Worm (Caenorhabditis elegans) whole organism, L3 larva: ENCODE results near the gene T01B6.1.
A peak's percentile ranks its signal among the peaks of the same experiment; 100 is the strongest.

Experiments used
- R02D3.7 ChIP-seq: fragments of 150-350 bp; optimal IDR thresholded peaks from 2 replicates; lab custom pipeline; 2014; ENCODE audit warnings: missing biosample characterization, missing genetic modification characterization
- ZK546.5 ChIP-seq: sonication (generic microtip); optimal IDR thresholded peaks from 2 replicates; lab custom pipeline; 2017; ENCODE audit warnings: missing biosample characterization, missing genetic modification characterization
- aly-2 ChIP-seq: fragments of 150-350 bp; optimal IDR thresholded peaks from 2 replicates; lab custom pipeline; 2014; ENCODE audit warnings: missing biosample characterization, missing genetic modification characterization
- ama-1 ChIP-seq: fragments of 150-350 bp; optimal IDR thresholded peaks from 2 replicates; lab custom pipeline; 2018
- ceh-16 ChIP-seq: sonication (generic microtip); optimal IDR thresholded peaks from 2 replicates; lab custom pipeline; 2017; ENCODE audit warnings: missing biosample characterization, missing genetic modification characterization
- ceh-28 ChIP-seq: fragments of 150-350 bp; optimal IDR thresholded peaks from 2 replicates; lab custom pipeline; 2014; ENCODE audit warnings: missing biosample characterization, missing genetic modification reagents, missing genetic modification characterization
- daf-12 ChIP-seq: fragments of 150-350 bp; optimal IDR thresholded peaks from 2 replicates; lab custom pipeline; 2014; ENCODE audit warnings: missing biosample characterization, missing genetic modification reagents, missing genetic modification characterization
- egl-27 ChIP-seq: sonication (generic microtip); optimal IDR thresholded peaks from 4 replicates; lab custom pipeline; 2017; ENCODE audit warnings: missing biosample characterization, missing genetic modification reagents, missing genetic modification characterization
- elt-1 ChIP-seq: fragments of 150-350 bp; optimal IDR thresholded peaks from 2 replicates; lab custom pipeline; 2014; ENCODE audit warnings: missing biosample characterization, missing genetic modification characterization
- elt-2 ChIP-seq: sonication (generic microtip); optimal IDR thresholded peaks from 2 replicates; lab custom pipeline; 2016; ENCODE audit warnings: missing genetic modification reagents, mild to moderate bottlenecking, missing genetic modification characterization, missing compliant biosample characterization
- eor-1 ChIP-seq, 2 experiments: fragments of 150-350 bp; optimal IDR thresholded peaks; 2 replicates each; lab custom pipeline; 2014 to 2018; ENCODE audit warnings: missing biosample characterization in 2 of 2, missing genetic modification characterization in 2 of 2
- fkh-2 ChIP-seq: fragments of 150-350 bp; optimal IDR thresholded peaks from 2 replicates; lab custom pipeline; 2014; ENCODE audit warnings: missing biosample characterization, missing genetic modification reagents, missing genetic modification characterization
- fos-1 ChIP-seq: fragments of 150-350 bp; optimal IDR thresholded peaks from 2 replicates; lab custom pipeline; 2014; ENCODE audit warnings: missing biosample characterization, missing genetic modification characterization
- jun-1 ChIP-seq: fragments of 150-350 bp; optimal IDR thresholded peaks from 2 replicates; lab custom pipeline; 2014; ENCODE audit warnings: missing biosample characterization, missing genetic modification reagents, missing genetic modification characterization
- lin-15B ChIP-seq: fragments of 150-350 bp; optimal IDR thresholded peaks from 2 replicates; lab custom pipeline; 2014; ENCODE audit warnings: missing biosample characterization, missing genetic modification characterization
- lin-39 ChIP-seq: fragments of 150-350 bp; optimal IDR thresholded peaks from 2 replicates; lab custom pipeline; 2018; ENCODE audit warnings: missing biosample characterization, missing genetic modification reagents, missing genetic modification characterization
- lsy-12 ChIP-seq: sonication (generic microtip); optimal IDR thresholded peaks from 2 replicates; lab custom pipeline; 2016; ENCODE audit warnings: mild to moderate bottlenecking, missing genetic modification characterization, missing compliant biosample characterization
- mdl-1 ChIP-seq: fragments of 150-350 bp; optimal IDR thresholded peaks from 2 replicates; lab custom pipeline; 2014; ENCODE audit warnings: missing biosample characterization, missing genetic modification characterization
- mml-1 ChIP-seq: fragments of 150-350 bp; sonication (generic microtip); optimal IDR thresholded peaks from 3 replicates; lab custom pipeline; 2014; ENCODE audit warnings: missing biosample characterization, missing genetic modification characterization
- nhr-12 ChIP-seq: fragments of 150-350 bp; optimal IDR thresholded peaks from 2 replicates; lab custom pipeline; 2014; ENCODE audit warnings: missing biosample characterization, missing genetic modification characterization
- nhr-25 ChIP-seq: sonication (generic microtip); optimal IDR thresholded peaks from 2 replicates; lab custom pipeline; 2017; ENCODE audit warnings: missing biosample characterization, missing genetic modification characterization
- nhr-28 ChIP-seq: fragments of 150-350 bp; optimal IDR thresholded peaks from 2 replicates; lab custom pipeline; 2014; ENCODE audit warnings: missing biosample characterization, missing genetic modification characterization
- nhr-43 ChIP-seq: sonication (generic microtip); optimal IDR thresholded peaks from 2 replicates; lab custom pipeline; 2016; ENCODE audit warnings: mild to moderate bottlenecking, missing genetic modification characterization, missing compliant biosample characterization; ENCODE audit not compliant: poor library complexity, severe bottlenecking
- nhr-67 ChIP-seq: fragments of 150-350 bp; optimal IDR thresholded peaks from 2 replicates; lab custom pipeline; 2014; ENCODE audit warnings: missing biosample characterization, missing genetic modification characterization
- nhr-77 ChIP-seq: fragments of 150-350 bp; optimal IDR thresholded peaks from 2 replicates; lab custom pipeline; 2014; ENCODE audit warnings: missing biosample characterization, missing genetic modification characterization
- pha-4 ChIP-seq: fragments of 150-350 bp; optimal IDR thresholded peaks from 2 replicates; lab custom pipeline; 2014; ENCODE audit warnings: missing biosample characterization, missing genetic modification reagents, missing genetic modification characterization
- pqm-1 ChIP-seq: fragments of 150-350 bp; optimal IDR thresholded peaks from 2 replicates; lab custom pipeline; 2017; ENCODE audit warnings: missing biosample characterization, missing genetic modification characterization, inconsistent platforms
- snpc-4 ChIP-seq: fragments of 150-350 bp; optimal IDR thresholded peaks from 2 replicates; lab custom pipeline; 2014; ENCODE audit warnings: missing biosample characterization, missing genetic modification characterization
- tbx-2 ChIP-seq: sonication (generic microtip); optimal IDR thresholded peaks from 2 replicates; lab custom pipeline; 2016; ENCODE audit warnings: mild to moderate bottlenecking, missing genetic modification characterization, missing compliant biosample characterization
- unc-39 ChIP-seq: sonication (generic microtip); optimal IDR thresholded peaks from 4 replicates; lab custom pipeline; 2017; ENCODE audit warnings: missing biosample characterization, missing genetic modification characterization
- unc-62 ChIP-seq: fragments of 150-350 bp; sonication (generic microtip); optimal IDR thresholded peaks from 4 replicates; lab custom pipeline; 2014; ENCODE audit warnings: missing biosample characterization, missing genetic modification reagents, missing genetic modification characterization
- ztf-4 ChIP-seq: fragments of 150-350 bp; optimal IDR thresholded peaks from 2 replicates; lab custom pipeline; 2014; ENCODE audit warnings: missing biosample characterization, missing genetic modification characterization

Gene T01B6.1

DNA sequence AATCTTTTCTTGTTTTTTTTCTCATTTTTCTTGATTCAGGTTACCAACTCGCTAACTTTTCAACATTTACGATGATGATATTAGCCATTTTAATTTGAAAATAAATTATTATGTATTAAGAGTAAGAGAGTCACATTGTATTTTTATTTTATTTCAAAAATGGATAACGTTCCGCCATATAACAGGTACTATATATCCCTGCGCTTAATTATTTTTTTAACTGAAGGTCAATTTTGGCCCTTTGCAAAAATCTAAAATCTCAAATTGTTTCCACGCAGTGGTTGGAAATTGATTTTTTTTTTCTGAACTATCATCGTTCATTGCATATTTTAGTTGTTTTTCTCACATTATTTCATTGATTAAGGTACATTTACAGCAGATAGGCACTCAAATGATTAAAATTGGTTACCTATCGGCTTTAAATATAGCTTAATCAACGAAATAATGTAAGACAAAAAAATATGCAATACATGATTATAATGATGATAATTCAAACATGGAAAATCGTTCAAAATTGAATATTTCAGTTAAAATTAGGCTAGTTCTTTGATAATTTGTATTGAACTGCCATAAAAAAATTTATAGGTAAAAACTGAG is 29.3 kb downstream of the T01B6.1 start (continued):
- TF ChIP-seq nhr-43 (peak; percentile 97), unc-39 (no peak), lin-39 (no peak), nhr-67 (tag; lab: Kevin White, UChicago) (peak; percentile 61), nhr-77 (tag; lab: Kevin White, UChicago) (peak; percentile 94), fkh-2 (tag; lab: Kevin White, UChicago) (no peak), ZK546.5 (tag; lab: Kevin White, UChicago) (peak; percentile 40), jun-1 (peak; percentile 97)
- TF ChIP-seq, all 47 proteins: peak for 35

DNA sequence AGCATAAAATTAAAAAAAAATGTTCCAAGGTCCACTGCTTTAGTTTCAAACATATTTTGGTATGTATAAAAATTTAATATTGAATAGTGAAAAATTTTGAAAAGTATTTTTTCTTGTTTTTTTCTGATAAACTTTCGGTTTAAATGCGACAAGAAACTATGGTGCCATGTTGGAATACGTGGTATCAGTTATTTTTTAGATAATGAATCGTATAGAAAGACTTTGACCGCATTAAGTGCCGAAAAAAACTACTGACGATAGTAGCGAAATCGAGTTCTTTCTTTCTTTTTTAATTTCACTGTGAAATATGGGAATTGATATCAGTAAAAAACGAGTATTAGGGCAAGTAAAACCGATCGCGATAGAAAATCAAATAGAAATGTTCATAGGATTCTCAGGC is 30.4 kb downstream of the T01B6.1 start, which contains the start of gene T24D8.6:
Gene T24D8.6 (minus strand): TSS at position 101 of the 400 bp plus-strand sequence.
- no peak for TF ChIP-seq pha-4 (tag; lab: Kevin White, UChicago)
- no peak for TF ChIP-seq mdl-1
- no peak for TF ChIP-seq lsy-12 (tag; lab: Kevin White, UChicago)
- no peak for TF ChIP-seq unc-39
- TF ChIP-seq elt-1 (tag; lab: Kevin White, UChicago), result no peak
- no peak for TF ChIP-seq lin-15B (tag; lab: Kevin White, UChicago)
- TF ChIP-seq, all 47 proteins: peak for 0

DNA sequence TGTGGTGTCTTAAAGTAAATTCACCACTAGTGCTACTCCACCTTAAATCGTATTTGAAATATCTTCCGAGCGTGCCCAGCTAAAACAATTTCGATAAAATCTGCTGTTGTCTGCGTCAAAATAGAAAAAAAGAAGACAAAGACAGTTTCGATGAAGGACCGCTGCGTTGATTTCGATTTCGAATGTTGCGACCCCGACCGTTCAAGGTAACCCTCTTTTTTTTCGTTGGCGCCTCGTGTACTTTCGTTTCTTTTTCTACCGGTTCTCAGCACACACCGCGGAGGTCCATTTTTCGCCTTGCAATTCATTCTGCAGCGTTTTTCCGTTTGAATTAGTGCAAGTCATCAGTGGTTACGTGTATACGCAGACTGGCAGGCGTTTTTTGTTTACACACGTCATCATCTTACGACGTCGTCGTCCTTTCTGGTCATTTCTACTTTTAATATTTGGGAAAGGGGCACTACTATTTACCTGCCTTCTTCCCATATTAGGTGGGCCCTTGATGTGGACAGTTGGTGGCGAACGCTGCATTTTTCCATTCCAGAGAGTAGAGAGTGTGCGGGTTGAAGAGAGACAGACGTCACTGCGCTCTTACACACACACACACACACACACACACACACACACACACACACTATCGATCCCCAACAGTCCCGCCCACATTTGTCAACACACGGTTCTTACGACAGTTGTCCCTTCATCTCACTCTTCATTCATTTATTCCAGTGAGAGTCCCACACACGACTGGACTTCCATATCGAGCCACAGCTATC is 32.7 kb downstream of the T01B6.1 start:
- TF ChIP-seq nhr-25 (tag; lab: Kevin White, UChicago) (peak; percentile 80), ceh-16 (tag; lab: Kevin White, UChicago) (no peak), ceh-28 (peak; percentile 11), lin-15B (tag; lab: Kevin White, UChicago) (no peak), jun-1 (peak; percentile 5), pha-4 (tag; lab: Kevin White, UChicago) (peak; percentile 79), snpc-4 (tag; lab: Kevin White, UChicago) (peak; percentile 20), nhr-67 (tag; lab: Kevin White, UChicago) (no peak)

DNA sequence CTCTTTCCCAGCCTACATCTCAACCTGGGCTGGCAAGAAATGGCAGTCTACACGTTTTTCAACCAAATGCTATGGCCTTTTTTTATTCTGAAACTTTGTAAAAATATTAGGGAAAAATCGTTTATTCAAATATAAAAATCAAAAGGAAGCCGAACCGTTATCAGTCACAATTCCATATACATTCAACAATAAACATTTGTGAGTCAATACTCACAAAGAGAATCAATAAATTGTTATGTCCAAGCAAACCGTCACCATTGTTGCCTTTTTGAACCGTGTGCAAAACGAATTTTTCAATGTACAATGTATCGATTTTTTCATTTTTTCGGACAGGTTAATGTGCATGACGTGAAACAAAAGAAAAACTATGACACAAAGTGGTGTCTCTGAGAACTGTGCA is 33.6 kb downstream of the T01B6.1 start:
- TF ChIP-seq elt-2 (tag; lab: Kevin White, UChicago) (peak; percentile 27), pha-4 (tag; lab: Kevin White, UChicago) (peak; percentile 70), lin-15B (tag; lab: Kevin White, UChicago) (no peak), pqm-1 (tag; lab: Kevin White, UChicago) (peak; percentile 66)
- TF ChIP-seq, all 47 proteins: peak for 3

DNA sequence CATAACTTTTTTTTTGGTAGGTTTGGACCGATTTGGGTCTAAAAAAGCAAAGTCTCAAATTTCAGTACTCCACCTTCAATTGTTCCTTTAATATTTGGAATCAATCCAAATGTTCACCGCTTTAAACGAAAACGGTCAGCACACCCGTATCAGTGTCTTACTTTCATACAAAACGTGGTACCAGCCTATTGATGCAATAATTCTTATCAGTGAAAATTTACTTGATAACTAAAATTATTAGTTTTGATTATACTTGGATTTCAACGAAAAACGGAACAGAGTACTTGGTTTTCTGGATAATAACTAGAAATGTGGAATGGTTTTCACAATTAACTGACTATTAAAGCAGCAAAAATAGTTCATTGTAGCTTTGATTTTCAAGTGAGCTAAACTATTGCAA is 35.2 kb downstream of the T01B6.1 start:
- TF ChIP-seq elt-2 (tag; lab: Kevin White, UChicago) (peak; percentile 84), daf-12 (no peak), pqm-1 (tag; lab: Kevin White, UChicago) (peak; percentile 88), aly-2 (tag; lab: Kevin White, UChicago) (no peak), nhr-67 (tag; lab: Kevin White, UChicago) (no peak)

DNA sequence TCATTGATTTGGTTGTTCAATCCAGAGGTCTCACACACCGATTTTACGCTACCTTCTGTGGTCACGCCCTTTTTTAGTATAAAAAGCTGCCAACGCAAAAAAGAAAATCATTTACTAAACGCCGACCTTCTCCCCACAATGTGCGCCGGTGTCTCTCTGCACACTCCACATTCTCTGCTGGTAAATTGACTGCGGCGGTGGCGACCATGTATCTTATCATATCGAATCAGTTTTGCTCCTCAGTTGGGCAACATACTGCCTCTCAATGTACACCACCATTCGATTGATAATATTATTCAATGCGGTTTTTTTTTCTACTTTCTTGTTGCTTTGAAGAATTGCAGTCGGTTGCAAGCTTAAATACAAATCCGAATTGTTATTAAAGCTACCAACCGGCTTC is 36.6 kb downstream of the T01B6.1 start:
- TF ChIP-seq elt-2 (tag; lab: Kevin White, UChicago), result peak; percentile 81
- no peak for TF ChIP-seq R02D3.7 (tag; lab: Kevin White, UChicago)
- TF ChIP-seq mml-1, result no peak
- peak; percentile 18 for TF ChIP-seq pha-4 (tag; lab: Kevin White, UChicago)
- peak; percentile 69 for TF ChIP-seq pqm-1 (tag; lab: Kevin White, UChicago)

DNA sequence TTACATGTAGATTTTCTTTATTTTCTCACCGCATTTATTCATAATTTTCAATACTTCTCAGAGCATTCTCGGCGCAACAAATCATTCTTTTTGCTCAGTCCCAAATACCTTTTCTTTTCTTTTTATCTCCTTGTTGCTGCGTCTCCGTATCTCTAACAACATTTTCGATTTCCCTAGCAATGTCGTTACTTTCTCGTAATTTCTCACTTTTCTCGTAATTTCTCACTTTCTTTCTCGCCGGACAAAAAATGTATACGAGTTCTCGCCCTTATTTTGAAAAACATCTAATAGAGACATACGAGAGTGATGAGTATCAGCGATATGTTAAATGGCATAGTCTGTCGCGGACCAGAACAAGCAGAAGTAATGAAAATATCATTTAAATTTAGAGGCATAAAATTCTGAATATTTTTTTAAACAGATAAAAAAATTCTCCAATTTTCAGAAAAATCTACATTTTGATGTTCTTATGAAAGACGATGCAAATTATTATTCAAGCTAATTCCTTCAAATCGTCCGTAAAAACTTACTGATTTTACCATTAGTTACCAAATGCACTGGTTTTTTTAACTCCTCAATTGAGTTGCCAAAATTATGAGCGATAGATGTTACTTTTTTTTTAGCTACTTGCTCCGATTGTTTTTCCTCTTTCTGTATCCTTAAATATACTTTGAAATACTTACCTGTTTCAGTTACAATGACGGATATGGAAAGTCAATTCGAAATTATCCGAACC is 40.0 kb downstream of the T01B6.1 start, which contains the start of gene F47G3.3:
Gene F47G3.3 (plus strand): TSS at position 686 of the 736 bp plus-strand sequence.
- TF ChIP-seq unc-62 (GFP tag; lab: Kevin White, UChicago), result no peak
- no peak for TF ChIP-seq tbx-2 (tag; lab: Kevin White, UChicago)
- no peak for TF ChIP-seq egl-27 (tag; lab: Kevin White, UChicago)
- TF ChIP-seq daf-12, result no peak
- no peak for TF ChIP-seq unc-39
- TF ChIP-seq mdl-1, result no peak
- TF ChIP-seq nhr-28 (tag; lab: Kevin White, UChicago), result no peak
- no peak for TF ChIP-seq ama-1 (lab: Kevin White, UChicago)
- TF ChIP-seq R02D3.7 (tag; lab: Kevin White, UChicago), result no peak
- no peak for TF ChIP-seq ztf-4 (tag; lab: Kevin White, UChicago)
- no peak for TF ChIP-seq fos-1 (tag; lab: Kevin White, UChicago)
- no peak for TF ChIP-seq nhr-25 (tag; lab: Kevin White, UChicago)
- no peak for TF ChIP-seq ZK546.5 (tag; lab: Kevin White, UChicago)
- TF ChIP-seq eor-1 (tag; optimal IDR thresholded peaks at IDR 0.05; lab: Kevin White, UChicago), result no peak
- no peak for TF ChIP-seq lin-15B (tag; lab: Kevin White, UChicago)
- TF ChIP-seq snpc-4 (tag; lab: Kevin White, UChicago), result no peak
- TF ChIP-seq lin-39, result no peak
- TF ChIP-seq nhr-12 (tag; lab: Kevin White, UChicago), result no peak
